Fruit fly (Drosophila melanogaster) whole organism, embryonic: Measurements from ENCODE around the gene Cka.

Experiments used
- Atf3 ChIP-seq: fragments of 200-800 bp; sonication (Bioruptor generic); optimal IDR thresholded peaks from 3 replicates; lab custom pipeline; 2016; ENCODE audit warnings: missing biosample characterization, missing genetic modification characterization
- Awh ChIP-seq: fragments of 200-800 bp; sonication (Bioruptor generic); IDR thresholded peaks from 2 replicates; pipeline ENCODE4, ENCODE4 v1.3.6; 2022; ENCODE audit warnings: missing biosample characterization, missing genetic modification characterization
- CG10267 ChIP-seq: fragments of 200-800 bp; sonication (Bioruptor generic); optimal IDR thresholded peaks from 2 replicates; lab custom pipeline; 2018; ENCODE audit warnings: missing biosample characterization, mild to moderate bottlenecking, missing genetic modification characterization, moderate library complexity
- CG10654 ChIP-seq: fragments of 200-800 bp; sonication (Bioruptor generic); optimal IDR thresholded peaks from 2 replicates; lab custom pipeline; 2016; ENCODE audit warnings: missing biosample characterization, missing genetic modification characterization
- CG11696 ChIP-seq: fragments of 200-800 bp; sonication (Bioruptor generic); IDR thresholded peaks from 2 replicates; pipeline ENCODE4 v1.3.6; 2022; ENCODE audit warnings: missing biosample characterization, missing genetic modification characterization
- CG12155 ChIP-seq: fragments of 200-800 bp; sonication (Bioruptor generic); optimal IDR thresholded peaks from 3 replicates; lab custom pipeline; 2016; ENCODE audit warnings: missing biosample characterization, missing genetic modification characterization
- CG12942 ChIP-seq: fragments of 200-800 bp; sonication (Bioruptor generic); optimal IDR thresholded peaks from 3 replicates; lab custom pipeline; 2016; ENCODE audit warnings: missing biosample characterization, missing genetic modification characterization
- CG14667 ChIP-seq: fragments of 200-800 bp; sonication (Bioruptor generic); IDR thresholded peaks from 2 replicates; pipeline ENCODE4 v1.3.6; 2022; ENCODE audit warnings: missing biosample characterization, missing genetic modification characterization
- CG16815 ChIP-seq: fragments of 200-800 bp; sonication (Bioruptor generic); optimal IDR thresholded peaks from 3 replicates; lab custom pipeline; 2017; ENCODE audit warnings: missing biosample characterization, mild to moderate bottlenecking, missing genetic modification characterization
- CG17385 ChIP-seq: fragments of 200-800 bp; sonication (Bioruptor generic); optimal IDR thresholded peaks from 3 replicates; lab custom pipeline; 2018; ENCODE audit warnings: missing biosample characterization, mild to moderate bottlenecking, missing genetic modification characterization
- CG17612 ChIP-seq: fragments of 200-800 bp; sonication (Bioruptor generic); IDR thresholded peaks from 2 replicates; pipeline ENCODE4 v1.3.6; 2022; ENCODE audit warnings: missing biosample characterization, missing genetic modification characterization
- CG2129 ChIP-seq: fragments of 200-800 bp; sonication (Bioruptor generic); IDR thresholded peaks from 2 replicates; pipeline ENCODE4 v1.3.6; 2022; ENCODE audit warnings: missing biosample characterization, missing genetic modification characterization; ENCODE audit not compliant: partially characterized antibody
- CG2678 ChIP-seq: fragments of 200-800 bp; sonication (Bioruptor generic); optimal IDR thresholded peaks from 3 replicates; lab custom pipeline; 2019; ENCODE audit warnings: missing biosample characterization, mild to moderate bottlenecking, missing genetic modification characterization, moderate library complexity
- CG31365 ChIP-seq: fragments of 200-800 bp; sonication (Bioruptor generic); optimal IDR thresholded peaks from 2 replicates; lab custom pipeline; 2018; ENCODE audit warnings: missing biosample characterization, mild to moderate bottlenecking, missing genetic modification characterization
- CG34376 ChIP-seq: fragments of 200-800 bp; sonication (Bioruptor generic); optimal IDR thresholded peaks from 2 replicates; lab custom pipeline; 2018; ENCODE audit warnings: missing biosample characterization, mild to moderate bottlenecking, missing genetic modification characterization
- CG34422 ChIP-seq: fragments of 200-800 bp; sonication (Bioruptor generic); IDR thresholded peaks from 3 replicates; pipeline ENCODE4 v1.3.6; 2022; ENCODE audit warnings: missing biosample characterization, missing genetic modification characterization
- CG3847 ChIP-seq: fragments of 200-800 bp; sonication (Bioruptor generic); IDR thresholded peaks from 2 replicates; pipeline ENCODE4 v1.3.6; 2022; ENCODE audit warnings: missing biosample characterization, missing genetic modification characterization
- CG42726 ChIP-seq: fragments of 200-800 bp; sonication (Bioruptor generic); IDR thresholded peaks from 2 replicates; pipeline ENCODE4 v1.3.6; 2022; ENCODE audit warnings: missing biosample characterization, missing genetic modification characterization; ENCODE audit not compliant: partially characterized antibody
- CG4707 ChIP-seq: fragments of 200-800 bp; sonication (Bioruptor generic); optimal IDR thresholded peaks from 2 replicates; lab custom pipeline; 2018; ENCODE audit warnings: missing biosample characterization, mild to moderate bottlenecking, missing genetic modification characterization, moderate library complexity
- CG6765 ChIP-seq: fragments of 200-800 bp; sonication (Bioruptor generic); optimal IDR thresholded peaks from 3 replicates; lab custom pipeline; 2017; ENCODE audit warnings: missing biosample characterization, mild to moderate bottlenecking, missing genetic modification characterization
- CG7556 ChIP-seq: fragments of 200-800 bp; sonication (Bioruptor generic); optimal IDR thresholded peaks from 2 replicates; lab custom pipeline; 2017; ENCODE audit warnings: missing biosample characterization, mild to moderate bottlenecking, missing genetic modification characterization
- CG7745 ChIP-seq: fragments of 200-800 bp; sonication (Bioruptor generic); optimal IDR thresholded peaks from 2 replicates; lab custom pipeline; 2018; ENCODE audit warnings: missing biosample characterization, mild to moderate bottlenecking, missing genetic modification characterization, moderate library complexity
- CG7786 ChIP-seq: fragments of 200-800 bp; sonication (Bioruptor generic); optimal IDR thresholded peaks from 2 replicates; lab custom pipeline; 2016; ENCODE audit warnings: missing biosample characterization, missing genetic modification characterization
- CG7839 ChIP-seq: fragments of 200-800 bp; sonication (Bioruptor generic); optimal IDR thresholded peaks from 3 replicates; lab custom pipeline; 2018; ENCODE audit warnings: missing biosample characterization, mild to moderate bottlenecking, missing genetic modification characterization, moderate library complexity
- D19A ChIP-seq: fragments of 200-800 bp; optimal IDR thresholded peaks from 3 replicates; lab custom pipeline; 2019; ENCODE audit warnings: missing biosample characterization, mild to moderate bottlenecking, missing genetic modification characterization, moderate library complexity
- Dll ChIP-seq: fragments of 200-800 bp; sonication (Bioruptor generic); IDR thresholded peaks from 4 replicates; pipeline ENCODE4 v1.3.6; 2022; ENCODE audit warnings: missing biosample characterization, missing genetic modification characterization; ENCODE audit not compliant: partially characterized antibody
- Eip74EF ChIP-seq, 2 experiments: fragments of 200-800 bp in 1 of 2; fragments of >200 bp in 1 of 2; sonication (Bioruptor generic) in 1 of 2; optimal IDR thresholded peaks; 2 replicates each; lab custom pipeline; 2017 to 2019; ENCODE audit warnings: missing biosample characterization in 2 of 2, missing genetic modification characterization in 2 of 2, mild to moderate bottlenecking in 1 of 2, moderate library complexity in 1 of 2
- Ets97D ChIP-seq: fragments of 200-800 bp; sonication (Bioruptor generic); optimal IDR thresholded peaks from 3 replicates; lab custom pipeline; 2016; ENCODE audit warnings: missing biosample characterization, missing genetic modification characterization
- Max ChIP-seq: fragments of 200-800 bp; sonication (Bioruptor generic); optimal IDR thresholded peaks from 2 replicates; lab custom pipeline; 2016; ENCODE audit warnings: missing biosample characterization, mild to moderate bottlenecking, missing genetic modification characterization
- Six4 ChIP-seq: fragments of 200-800 bp; sonication (Bioruptor generic); optimal IDR thresholded peaks from 2 replicates; lab custom pipeline; 2016; ENCODE audit warnings: missing biosample characterization, missing genetic modification characterization
- Taf1 ChIP-seq: fragments of 200-800 bp; sonication (Bioruptor generic); IDR thresholded peaks from 2 replicates; pipeline ENCODE4 v1.3.6; 2022; ENCODE audit warnings: missing biosample characterization, missing genetic modification characterization
- al ChIP-seq: fragments of 200-800 bp; sonication (Bioruptor generic); IDR thresholded peaks from 2 replicates; pipeline ENCODE4 v1.3.6; 2022; ENCODE audit warnings: missing biosample characterization, missing genetic modification characterization
- ato ChIP-seq: fragments of 200-800 bp; sonication (Bioruptor generic); IDR thresholded peaks from 2 replicates; pipeline ENCODE4 v1.3.6; 2022; ENCODE audit warnings: missing biosample characterization, missing genetic modification characterization; ENCODE audit not compliant: partially characterized antibody
- cwo ChIP-seq: fragments of 200-800 bp; sonication (Bioruptor generic); optimal IDR thresholded peaks from 3 replicates; lab custom pipeline; 2017; ENCODE audit warnings: missing biosample characterization, missing genetic modification characterization, mild to moderate bottlenecking, moderate library complexity, missing genetic modification reagents
- ftz-f1 ChIP-seq: fragments of 200-800 bp; sonication (Bioruptor generic); optimal IDR thresholded peaks from 2 replicates; lab custom pipeline; 2016; ENCODE audit warnings: missing biosample characterization, missing genetic modification characterization
- gro ChIP-seq: fragments of 200-800 bp; sonication (Bioruptor generic); optimal IDR thresholded peaks from 2 replicates; lab custom pipeline; 2016; ENCODE audit warnings: missing biosample characterization, missing genetic modification characterization
- hbn ChIP-seq: fragments of 200-800 bp; sonication (Bioruptor generic); IDR thresholded peaks from 2 replicates; pipeline ENCODE4 v1.3.6; 2022; ENCODE audit warnings: missing biosample characterization, missing genetic modification characterization; ENCODE audit not compliant: partially characterized antibody
- her ChIP-seq: fragments of 200-800 bp; sonication (Bioruptor generic); optimal IDR thresholded peaks from 2 replicates; lab custom pipeline; 2016; ENCODE audit warnings: missing biosample characterization, missing genetic modification characterization
- hth ChIP-seq: fragments of >200 bp; optimal IDR thresholded peaks from 2 replicates; lab custom pipeline; 2017; ENCODE audit warnings: inconsistent platforms
- kay ChIP-seq: fragments of 200-800 bp; sonication (Bioruptor generic); optimal IDR thresholded peaks from 2 replicates; lab custom pipeline; 2016; ENCODE audit warnings: missing biosample characterization, missing genetic modification characterization
- lab ChIP-seq: fragments of 200-800 bp; sonication (Bioruptor generic); optimal IDR thresholded peaks from 3 replicates; lab custom pipeline; 2017; ENCODE audit warnings: missing biosample characterization, missing genetic modification characterization, mild to moderate bottlenecking, moderate library complexity, missing genetic modification reagents
- mld ChIP-seq: fragments of 200-800 bp; sonication (Bioruptor generic); IDR thresholded peaks from 3 replicates; pipeline ENCODE4 v1.3.6; 2022; ENCODE audit warnings: missing biosample characterization, missing genetic modification characterization; ENCODE audit not compliant: partially characterized antibody
- pnt ChIP-seq: fragments of 200-800 bp; sonication (Bioruptor generic); optimal IDR thresholded peaks from 3 replicates; lab custom pipeline; 2016; ENCODE audit warnings: missing biosample characterization, missing genetic modification characterization
- schlank ChIP-seq: fragments of 200-800 bp; sonication (Bioruptor generic); optimal IDR thresholded peaks from 2 replicates; lab custom pipeline; 2018; ENCODE audit warnings: missing biosample characterization, mild to moderate bottlenecking, missing genetic modification characterization
- sob ChIP-seq: fragments of 200-800 bp; sonication (Bioruptor generic); IDR thresholded peaks from 2 replicates; pipeline ENCODE4 v1.3.6; 2022; ENCODE audit warnings: missing biosample characterization, missing genetic modification characterization
- tin ChIP-seq: fragments of 200-800 bp; sonication (Bioruptor generic); optimal IDR thresholded peaks from 3 replicates; lab custom pipeline; 2016; ENCODE audit warnings: missing biosample characterization, missing genetic modification characterization
- wek ChIP-seq: fragments of 200-800 bp; sonication (Bioruptor generic); optimal IDR thresholded peaks from 3 replicates; lab custom pipeline; 2018; ENCODE audit warnings: missing biosample characterization, mild to moderate bottlenecking, missing genetic modification characterization, moderate library complexity
- yki ChIP-seq: fragments of >200 bp; optimal IDR thresholded peaks from 3 replicates; lab custom pipeline; 2018
- zfh1 ChIP-seq: fragments of 200-800 bp; sonication (Bioruptor generic); IDR thresholded peaks from 3 replicates; pipeline ENCODE4 v1.3.6; 2022; ENCODE audit warnings: missing biosample characterization, missing genetic modification characterization

Gene Cka

dm6 chr2L:8081640-8082485, 51.3 kb downstream of the Cka start (continued):
- peak; percentile 84 for TF ChIP-seq CG7839 (tag; lab: Kevin White, UChicago)
- TF ChIP-seq CG2129 = no peak
- no peak for TF ChIP-seq yki (lab: Kevin White, UChicago)
- no peak for TF ChIP-seq CG11696 (GFP tag; lab: Robert Waterston, UW)
- TF ChIP-seq hth (lab: Kevin White, UChicago) = no peak
- no peak for TF ChIP-seq Awh (GFP tag; lab: Robert Waterston, UW)
- 0 out of 2 replicates have a peak, but pooled peaks have one; percentile 17 for TF ChIP-seq CG14667 (GFP tag; lab: Robert Waterston, UW)
- TF ChIP-seq CG17612 (GFP tag; lab: Robert Waterston, UW) = no peak
- TF ChIP-seq CG42726 = no peak
- peak; percentile 30 for TF ChIP-seq cwo (GFP tag; lab: Kevin White, UChicago)
- peak; percentile 79 for TF ChIP-seq CG17385 (GFP tag; lab: Kevin White, UChicago)
- peak; percentile 64 for TF ChIP-seq al (GFP tag; lab: Robert Waterston, UW)
- TF ChIP-seq mld (GFP tag; lab: Robert Waterston, UW) = no peak
- TF ChIP-seq wek (GFP tag; lab: Kevin White, UChicago) = no peak
- TF ChIP-seq CG12155 (GFP tag; lab: Kevin White, UChicago) = peak; percentile 68
- no peak for TF ChIP-seq CG31365 (tag; lab: Kevin White, UChicago)
- TF ChIP-seq ato (GFP tag; lab: Robert Waterston, UW) = no peak
- TF ChIP-seq zfh1 (GFP tag; lab: Robert Waterston, UW) = peak; percentile 85; the same call in 2 of the 3 replicates
- TF ChIP-seq CG16815 = peak; percentile 77
- TF ChIP-seq hbn (GFP tag; lab: Robert Waterston, UW) = no peak
- peak; percentile 38 for TF ChIP-seq schlank (tag; lab: Kevin White, UChicago)
- no peak for TF ChIP-seq CG34376
- TF ChIP-seq CG4707 = peak; percentile 30
- no peak for TF ChIP-seq lab
- peak; percentile 80 for TF ChIP-seq CG3847
- no peak for TF ChIP-seq ftz-f1 (GFP tag; lab: Kevin White, UChicago)
- TF ChIP-seq Taf1 (GFP tag; lab: Robert Waterston, UW) = 0 out of 2 replicates have a peak, but pooled peaks have one; percentile 6
- TF ChIP-seq CG10654 (GFP tag; lab: Kevin White, UChicago) = peak; percentile 56
- peak; percentile 93 for TF ChIP-seq CG7556
- TF ChIP-seq CG6765 (GFP tag; lab: Kevin White, UChicago) = peak; percentile 6
- TF ChIP-seq CG2678 = no peak
- peak; percentile 9 for TF ChIP-seq CG7786 (GFP tag; lab: Kevin White, UChicago)
- TF ChIP-seq sob = peak; percentile 84
- no peak for TF ChIP-seq her (GFP tag; lab: Kevin White, UChicago)
- TF ChIP-seq Six4 (GFP tag; lab: Kevin White, UChicago) = peak; percentile 45
- peak; percentile 77 for TF ChIP-seq tin
- TF ChIP-seq gro (GFP tag; lab: Kevin White, UChicago) = no peak
- TF ChIP-seq Ets97D (GFP tag; lab: Kevin White, UChicago) = peak; percentile 1
- peak; percentile 33 for TF ChIP-seq pnt (GFP tag; lab: Kevin White, UChicago)
- TF ChIP-seq Atf3 (GFP tag; lab: Kevin White, UChicago) = peak; percentile 51
- no peak for TF ChIP-seq CG34422
- peak; percentile 62 for TF ChIP-seq CG12942 (GFP tag; lab: Kevin White, UChicago)
- TF ChIP-seq Dll (GFP tag; lab: Robert Waterston, UW) = no peak
- TF ChIP-seq D19A (tag; lab: Kevin White, UChicago) = peak; percentile 88
- TF ChIP-seq CG10267 (tag; lab: Kevin White, UChicago) = peak; percentile 85
- TF ChIP-seq Eip74EF (GFP tag; optimal IDR thresholded peaks at IDR 0.05; lab: Kevin White, UChicago) = peak in 1 of 2 experiments; percentile 38
- peak; percentile 46 for TF ChIP-seq kay (GFP tag; lab: Kevin White, UChicago)
- TF ChIP-seq CG7745 (tag; lab: Kevin White, UChicago) = peak; percentile 9
- peak; percentile 54 for TF ChIP-seq Max (GFP tag; lab: Kevin White, UChicago)
